Worm (Caenorhabditis elegans): Measurements from ENCODE around the gene C05C9.2.

ce11 chrX:11206953-11207352 is 54.1 kb downstream of the C05C9.2 start, which contains the start of gene hst-2:
- TF ChIP-seq him-1 (tag; optimal IDR thresholded peaks at IDR 0.05) (peak; percentile 42), W03F9.2 (tag; optimal IDR thresholded peaks at IDR 0.05) (peak; percentile 46)

All from whole organism, L4/young adult.